Fruit fly (Drosophila melanogaster): Measurements from ENCODE around the gene unc-13-4A.

Gene unc-13-4A

dm6 chr3L:7328567-7329253, 16.0 kb upstream of the unc-13-4A start, which contains the start of the genes mrva, CG42307 and mus312 (continued):
- peak; percentile 73 for TF ChIP-seq HmgZ (tag; optimal IDR thresholded peaks at IDR 0.05)
- peak; percentile 75 for TF ChIP-seq NFAT (GFP tag; IDR thresholded peaks at IDR 0.05)
- TF ChIP-seq dm (GFP tag; optimal IDR thresholded peaks at IDR 0.05): peak; percentile 24
- peak; percentile 60 for TF ChIP-seq Hsf (GFP tag; optimal IDR thresholded peaks at IDR 0.05)
- TF ChIP-seq CG9215 (GFP tag; IDR thresholded peaks at IDR 0.05): peak; percentile 74
- 0 out of 3 replicates have a peak, but pooled peaks have one; percentile 66 for TF ChIP-seq C15 (GFP tag; IDR thresholded peaks at IDR 0.05)
- peak; percentile 34; the same call in 1 of the 3 replicates for TF ChIP-seq CG6175 (GFP tag; IDR thresholded peaks at IDR 0.05)
- peak; percentile 98 for TF ChIP-seq Vsx1 (GFP tag; optimal IDR thresholded peaks at IDR 0.05)
- TF ChIP-seq BEAF-32 (GFP tag; optimal IDR thresholded peaks at IDR 0.05): peak; percentile 33
- TF ChIP-seq CG8089 (GFP tag; optimal IDR thresholded peaks at IDR 0.05): peak; percentile 35
- peak; percentile 96 for TF ChIP-seq gem (tag; optimal IDR thresholded peaks at IDR 0.05)
- no peak for TF ChIP-seq nerfin-2 (GFP tag; IDR thresholded peaks at IDR 0.05; ENCODE audit: partially characterized antibody)
- peak; percentile 82 to 96 for TF ChIP-seq crp (GFP tag; optimal IDR thresholded peaks at IDR 0.05)
- TF ChIP-seq org-1 (GFP tag; optimal IDR thresholded peaks at IDR 0.05): peak; percentile 66
- TF ChIP-seq nom (GFP tag; optimal IDR thresholded peaks at IDR 0.05): peak; percentile 78
- peak; percentile 94 for TF ChIP-seq unpg (GFP tag; optimal IDR thresholded peaks at IDR 0.05)
- TF ChIP-seq B-H1 (GFP tag; IDR thresholded peaks at IDR 0.05): peak; percentile 55
- peak; percentile 53; the same call in 1 of the 2 replicates for TF ChIP-seq ap (GFP tag; IDR thresholded peaks at IDR 0.05)
- no peak for TF ChIP-seq dmrt99B (tag; optimal IDR thresholded peaks at IDR 0.05)
- peak; percentile 93 for TF ChIP-seq gcm (GFP tag; optimal IDR thresholded peaks at IDR 0.05)
- 0 out of 2 replicates have a peak, but pooled peaks have one; percentile 13 for TF ChIP-seq sim (GFP tag; IDR thresholded peaks at IDR 0.05)
- peak; percentile 97 for TF ChIP-seq CG13424 (tag; optimal IDR thresholded peaks at IDR 0.05)
- peak; percentile 69 for TF ChIP-seq CG31388 (GFP tag; optimal IDR thresholded peaks at IDR 0.05)
- no peak for TF ChIP-seq CG16779 (GFP tag; IDR thresholded peaks at IDR 0.05)
- TF ChIP-seq CG13775 (GFP tag; optimal IDR thresholded peaks at IDR 0.05): peak; percentile 93
- no peak for TF ChIP-seq Bgb (GFP tag; IDR thresholded peaks at IDR 0.05; ENCODE audit: partially characterized antibody)
- peak; percentile 61; the same call in 1 of the 2 replicates for TF ChIP-seq seq (GFP tag; IDR thresholded peaks at IDR 0.05)
- 0 out of 4 replicates have a peak, but pooled peaks have one; percentile 23 for TF ChIP-seq Gug (GFP tag; IDR thresholded peaks at IDR 0.05)
- 0 out of 2 replicates have a peak, but pooled peaks have one; percentile 48 for TF ChIP-seq sna (GFP tag; IDR thresholded peaks at IDR 0.05; ENCODE audit: partially characterized antibody)
- no peak for TF ChIP-seq HmgD (GFP tag; optimal IDR thresholded peaks at IDR 0.05)
- peak; percentile 68 for TF ChIP-seq E2f2 (GFP tag; IDR thresholded peaks at IDR 0.05)
- peak; percentile 89 for TF ChIP-seq CG6765 (GFP tag; optimal IDR thresholded peaks at IDR 0.05)
- TF ChIP-seq fu2 (GFP tag; optimal IDR thresholded peaks at IDR 0.05): peak; percentile 39
- peak; percentile 76 for TF ChIP-seq Fer2 (tag; optimal IDR thresholded peaks at IDR 0.05)
- TF ChIP-seq insv (GFP tag; optimal IDR thresholded peaks at IDR 0.05): peak in 1 of 2 experiments; percentile 75
- peak; percentile 62 for TF ChIP-seq CG8359 (GFP tag; optimal IDR thresholded peaks at IDR 0.05; ENCODE audit: borderline replicate concordance)
- peak; percentile 50; the same call in 1 of the 2 replicates for TF ChIP-seq amos (GFP tag; IDR thresholded peaks at IDR 0.05; ENCODE audit: partially characterized antibody)
- TF ChIP-seq Myb (GFP tag; optimal IDR thresholded peaks at IDR 0.05): peak; percentile 1
- peak; percentile 52 to 76 for TF ChIP-seq Pdp1 (GFP tag; optimal IDR thresholded peaks at IDR 0.05)
- peak; percentile 95 for TF ChIP-seq CG2712 (tag; optimal IDR thresholded peaks at IDR 0.05)
- TF ChIP-seq NC2α (GFP tag; optimal IDR thresholded peaks at IDR 0.05): no peak
- no peak for TF ChIP-seq pho (GFP tag; optimal IDR thresholded peaks at IDR 0.05)
- peak; percentile 46 for TF ChIP-seq unc-4 (GFP tag; IDR thresholded peaks at IDR 0.05; ENCODE audit: partially characterized antibody)
- TF ChIP-seq HHEX (GFP tag; optimal IDR thresholded peaks at IDR 0.05): peak; percentile 88
- TF ChIP-seq wdn (GFP tag; IDR thresholded peaks at IDR 0.05): peak; percentile 63
- no peak for TF ChIP-seq CG6254 (GFP tag; optimal IDR thresholded peaks at IDR 0.05)
- TF ChIP-seq CG1647 (GFP tag; optimal IDR thresholded peaks at IDR 0.05): peak; percentile 44
- peak; percentile 77; the same call in 1 of the 2 replicates for TF ChIP-seq ranshi (GFP tag; IDR thresholded peaks at IDR 0.05)
